Worm (Caenorhabditis elegans): Measurements from ENCODE around the gene skr-7.

The skr-7 gene

DNA sequence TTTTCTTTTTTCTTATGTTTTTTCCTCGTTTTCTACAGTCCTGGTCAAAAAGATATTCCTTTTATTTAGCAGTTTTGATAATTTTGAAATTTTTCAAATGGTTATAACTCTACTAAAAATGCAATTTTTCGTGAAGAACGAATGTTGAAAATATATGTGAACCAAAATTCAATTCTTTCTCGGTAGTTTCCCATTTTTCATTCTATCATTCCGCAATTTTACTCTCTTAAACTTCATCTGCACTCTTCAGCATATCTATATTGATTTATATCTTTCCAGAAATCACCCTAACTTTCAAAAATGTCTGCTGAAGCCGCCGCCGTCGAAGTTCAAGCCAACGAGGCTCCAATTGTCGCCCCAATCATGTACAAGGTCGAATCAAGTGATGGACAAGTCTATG is at the start of gene skr-7:
TSS of gene skr-7 (plus strand) at position 301 of the 400 bp plus-strand sequence.
- TF ChIP-seq dao-5 (tag; optimal IDR thresholded peaks at IDR 0.05) (no peak), him-1 (tag; optimal IDR thresholded peaks at IDR 0.05) (no peak), W03F9.2 (tag; optimal IDR thresholded peaks at IDR 0.05) (no peak)

DNA sequence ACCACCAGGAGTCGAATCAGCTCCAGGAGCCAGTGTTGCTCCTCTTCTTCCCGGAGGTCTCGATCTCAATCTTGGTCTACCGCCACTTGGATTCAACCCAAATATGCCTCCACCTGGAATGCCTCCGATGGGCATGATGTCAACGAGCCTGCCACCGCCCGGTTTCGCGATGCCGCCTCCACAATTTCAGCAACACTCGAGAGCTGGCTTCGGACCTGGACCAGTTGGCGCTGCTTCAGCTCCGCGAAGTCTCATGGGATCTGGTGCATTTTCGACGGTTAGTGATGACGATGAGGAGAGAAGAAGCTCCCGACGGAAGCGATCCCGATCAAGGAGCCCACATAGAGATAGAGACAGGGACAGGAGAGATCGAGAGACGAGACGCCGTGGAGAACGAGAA is 49.2 kb upstream of the skr-7 start:
- TF ChIP-seq W03F9.2 (tag; optimal IDR thresholded peaks at IDR 0.05) (no peak), dao-5 (tag; optimal IDR thresholded peaks at IDR 0.05) (no peak), him-1 (tag; optimal IDR thresholded peaks at IDR 0.05) (no peak)

DNA sequence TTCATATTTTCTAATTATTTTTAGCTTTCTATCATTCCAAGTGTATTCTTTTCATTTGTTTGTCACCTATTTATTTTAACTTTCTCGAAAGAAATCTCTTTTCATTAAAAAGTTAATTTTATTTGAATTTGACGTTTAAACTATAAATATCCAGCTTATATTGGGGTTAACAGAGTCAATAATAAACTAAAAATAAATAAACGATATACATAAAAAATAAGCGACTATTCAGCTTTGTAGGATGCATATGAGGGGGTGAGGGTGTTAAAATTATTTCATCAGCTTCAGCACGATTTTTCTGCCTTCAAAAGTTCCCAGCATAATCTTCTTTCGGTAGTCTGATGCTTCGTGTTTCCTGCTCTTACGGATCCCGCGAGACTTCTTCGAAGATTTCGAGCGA is 48.6 kb upstream of the skr-7 start:
- TF ChIP-seq W03F9.2 (tag; optimal IDR thresholded peaks at IDR 0.05) (no peak), him-1 (tag; optimal IDR thresholded peaks at IDR 0.05) (no peak), dao-5 (tag; optimal IDR thresholded peaks at IDR 0.05) (no peak)

DNA sequence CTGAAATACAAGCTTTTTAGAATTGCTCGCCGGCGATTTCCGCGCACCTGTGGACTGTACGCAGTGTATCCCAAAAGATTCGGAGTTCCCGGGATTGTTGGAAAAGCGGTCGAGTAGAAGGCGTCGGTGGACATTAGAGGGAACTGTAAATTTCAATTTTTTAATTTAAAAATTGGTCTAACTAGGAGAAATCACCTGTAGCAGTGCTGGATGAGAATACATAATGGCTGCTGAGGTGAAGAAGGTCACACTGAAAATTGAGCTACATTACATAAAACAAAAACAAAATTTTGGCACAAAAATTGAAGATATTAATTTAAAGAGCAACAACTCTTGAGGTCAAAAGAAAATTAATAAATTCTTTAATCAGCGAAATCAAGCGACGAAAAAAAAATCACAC is 47.6 kb upstream of the skr-7 start, which contains the start of gene neg-1:
TSS of gene neg-1 (minus strand) at position 250 of the 400 bp plus-strand sequence.
- no peak for TF ChIP-seq W03F9.2 (tag; optimal IDR thresholded peaks at IDR 0.05)
- TF ChIP-seq him-1 (tag; optimal IDR thresholded peaks at IDR 0.05): no peak
- TF ChIP-seq dao-5 (tag; optimal IDR thresholded peaks at IDR 0.05): no peak

DNA sequence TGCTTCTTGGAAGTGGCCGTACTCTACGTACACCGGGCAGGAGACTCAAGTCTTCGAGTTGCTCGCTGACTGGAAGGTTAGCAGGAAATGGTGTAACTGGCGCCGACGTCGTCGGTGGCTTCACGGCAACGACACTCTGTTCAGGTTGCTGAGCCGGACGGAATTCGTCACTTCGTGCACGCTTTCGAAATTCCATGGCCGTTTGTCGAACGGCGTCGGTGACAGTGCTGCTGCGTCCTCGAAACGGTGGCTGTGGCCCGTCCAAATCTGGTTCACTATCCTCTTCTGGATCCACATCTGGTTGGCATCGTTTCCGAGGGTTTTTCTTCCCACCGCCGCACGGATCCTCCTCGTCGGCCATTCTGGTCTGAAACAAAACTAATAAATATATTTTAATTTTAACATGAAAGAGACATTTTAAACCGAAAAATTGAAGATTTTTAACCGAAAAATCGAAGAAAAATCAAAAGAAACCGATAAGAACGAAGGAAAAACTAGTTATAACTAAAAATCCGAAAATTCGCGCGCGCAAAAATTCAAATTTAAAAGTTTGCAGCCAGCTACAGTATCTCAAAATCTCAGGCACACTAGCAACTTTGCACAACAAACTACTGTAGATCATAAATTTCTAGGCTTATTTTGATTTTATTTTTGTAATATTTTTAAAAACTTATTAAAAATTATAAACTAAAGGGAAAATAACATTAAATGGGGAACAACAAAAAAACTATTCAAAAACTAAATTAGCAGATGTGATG is 46.2 kb upstream of the skr-7 start, which contains the start of gene F32D1.7:
TSS of gene F32D1.7 (minus strand) at position 367 of the 758 bp plus-strand sequence.
- TF ChIP-seq W03F9.2 (tag; optimal IDR thresholded peaks at IDR 0.05) (peak; percentile 11), him-1 (tag; optimal IDR thresholded peaks at IDR 0.05) (no peak), dao-5 (tag; optimal IDR thresholded peaks at IDR 0.05) (no peak)

DNA sequence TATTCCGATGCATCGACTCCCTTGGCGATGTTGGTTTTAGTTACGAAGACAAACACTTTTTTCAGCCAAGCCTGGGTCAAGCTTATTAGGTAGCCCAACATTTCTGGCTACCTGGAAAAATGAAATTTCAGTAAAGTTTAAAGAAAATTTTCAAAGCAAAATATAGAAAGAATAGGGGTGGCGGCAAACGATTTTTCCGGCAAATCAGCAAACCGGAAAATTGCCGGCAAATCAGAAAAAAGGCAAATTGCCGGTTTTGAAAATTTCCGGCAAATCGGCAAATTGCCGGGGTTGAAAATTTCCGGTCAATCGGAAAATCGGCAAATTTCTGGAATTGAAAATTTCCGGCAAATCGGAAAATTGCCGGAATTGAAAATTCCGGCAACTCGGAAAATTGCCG is 44.6 kb upstream of the skr-7 start, which contains the start of gene F32D1.8:
TSS of gene F32D1.8 (minus strand) at position 101 of the 400 bp plus-strand sequence.
- TF ChIP-seq W03F9.2 (tag; optimal IDR thresholded peaks at IDR 0.05) (no peak), him-1 (tag; optimal IDR thresholded peaks at IDR 0.05) (no peak), dao-5 (tag; optimal IDR thresholded peaks at IDR 0.05) (no peak)

DNA sequence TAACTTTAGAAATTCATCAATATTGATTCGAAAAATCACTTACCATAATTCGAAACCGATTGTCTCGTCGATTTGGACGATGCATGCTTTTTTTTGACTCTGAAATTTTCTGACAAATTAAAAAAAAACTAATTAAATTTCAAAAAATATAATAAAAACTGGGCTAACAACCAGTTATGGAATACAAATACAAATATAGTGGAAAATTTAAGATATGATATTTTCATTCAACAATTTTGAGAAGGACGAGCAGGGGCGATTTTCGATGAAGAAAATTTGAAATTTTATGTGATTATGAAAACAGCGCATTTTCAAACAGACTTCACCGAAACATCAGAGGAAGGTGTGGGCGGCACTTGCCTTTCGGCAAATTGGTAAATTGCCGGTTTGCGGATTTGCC is 39.9 kb upstream of the skr-7 start, which contains the start of gene F13A2.1:
TSS of gene F13A2.1 (minus strand) at position 101 of the 400 bp plus-strand sequence.
- TF ChIP-seq W03F9.2 (tag; optimal IDR thresholded peaks at IDR 0.05): no peak

DNA sequence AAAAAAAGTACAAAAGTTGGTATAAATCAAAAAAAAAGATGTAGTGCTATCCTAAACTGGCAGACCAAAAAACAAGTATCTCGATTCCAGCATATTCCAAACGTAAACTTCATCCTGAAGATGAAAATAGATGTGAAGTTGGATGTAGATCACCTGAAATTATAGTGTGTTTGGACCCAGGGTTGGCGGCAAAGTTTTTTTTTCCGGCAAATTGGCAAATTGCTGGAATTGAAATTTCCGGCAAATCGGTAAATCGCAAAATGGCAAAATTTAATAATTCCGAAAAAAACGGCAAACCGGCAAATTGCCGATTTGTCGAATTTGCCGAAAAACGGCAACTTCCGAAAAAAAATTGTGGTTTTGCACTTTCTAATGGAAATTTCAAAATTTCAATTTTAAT is 37.7 kb upstream of the skr-7 start, which contains the start of gene F13A2.2:
TSS of gene F13A2.2 (minus strand) at position 101 of the 400 bp plus-strand sequence.
- TF ChIP-seq dao-5 (tag; optimal IDR thresholded peaks at IDR 0.05) (no peak), W03F9.2 (tag; optimal IDR thresholded peaks at IDR 0.05) (no peak), him-1 (tag; optimal IDR thresholded peaks at IDR 0.05) (no peak)

DNA sequence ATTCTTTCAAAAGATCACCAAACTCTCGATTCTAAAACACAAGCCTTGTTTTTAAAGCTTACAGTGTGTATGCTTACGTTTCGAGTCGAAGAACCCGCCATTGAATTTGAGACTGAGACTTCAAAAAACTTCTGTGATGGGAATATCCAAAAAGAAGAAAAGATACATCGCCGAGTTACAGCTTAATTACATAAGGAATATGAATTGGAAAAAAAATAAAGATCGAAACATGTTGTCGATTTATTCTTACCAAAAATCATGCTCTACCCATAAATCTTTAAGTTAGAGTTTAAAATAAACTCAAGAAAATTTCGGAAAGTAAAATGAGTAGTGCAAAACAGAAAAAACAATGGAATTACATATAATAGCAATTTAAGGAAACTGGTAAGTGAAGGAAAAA is 36.1 kb upstream of the skr-7 start, which contains the start of gene F13A2.10:
TSS of gene F13A2.10 (minus strand) at position 101 of the 400 bp plus-strand sequence.
- TF ChIP-seq W03F9.2 (tag; optimal IDR thresholded peaks at IDR 0.05) (no peak), him-1 (tag; optimal IDR thresholded peaks at IDR 0.05) (no peak), dao-5 (tag; optimal IDR thresholded peaks at IDR 0.05) (no peak)

DNA sequence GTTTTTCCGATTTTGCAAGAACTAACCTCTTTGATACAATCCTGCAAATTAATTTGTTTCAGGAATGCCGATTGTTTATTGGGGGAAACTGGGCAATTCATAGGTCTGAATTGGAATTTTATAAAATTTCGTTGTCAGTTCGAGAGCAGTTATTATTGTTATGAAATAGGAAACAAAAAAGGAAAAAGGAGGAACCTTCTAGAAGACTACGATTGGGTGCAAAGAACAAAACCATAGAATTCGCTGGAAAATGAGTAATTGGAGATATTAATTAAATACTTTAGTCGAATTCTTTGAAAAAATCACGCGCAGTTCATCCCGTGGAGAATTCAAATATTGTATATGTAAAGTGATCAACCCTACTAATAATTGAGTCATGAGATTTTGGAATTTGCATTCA is 34.8 kb upstream of the skr-7 start, which contains the start of gene F13A2.9:
TSS of gene F13A2.9 (minus strand) at position 101 of the 400 bp plus-strand sequence.
- TF ChIP-seq him-1 (tag; optimal IDR thresholded peaks at IDR 0.05) (no peak), W03F9.2 (tag; optimal IDR thresholded peaks at IDR 0.05) (no peak), dao-5 (tag; optimal IDR thresholded peaks at IDR 0.05) (no peak)

DNA sequence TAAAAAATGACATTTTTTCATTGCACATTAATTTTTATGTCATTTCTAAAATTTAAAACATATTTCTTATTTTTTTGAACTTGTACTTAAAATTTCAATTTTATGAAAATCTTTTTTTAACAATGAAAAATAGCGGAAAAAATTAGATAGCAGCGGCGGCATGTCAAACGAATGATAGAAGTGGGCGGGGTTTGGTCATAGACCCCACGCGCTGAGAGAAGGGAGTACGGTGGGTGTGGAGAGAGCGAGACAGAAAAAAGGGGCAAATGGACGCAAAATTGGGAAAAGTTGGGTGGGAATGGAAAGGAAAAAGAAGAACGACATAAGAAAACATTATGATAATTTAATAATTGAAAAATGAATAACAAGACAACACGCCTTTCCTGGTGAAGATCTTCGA is 34.3 kb upstream of the skr-7 start:
- TF ChIP-seq W03F9.2 (tag; optimal IDR thresholded peaks at IDR 0.05): no peak
- no peak for TF ChIP-seq him-1 (tag; optimal IDR thresholded peaks at IDR 0.05)
- TF ChIP-seq dao-5 (tag; optimal IDR thresholded peaks at IDR 0.05): no peak

DNA sequence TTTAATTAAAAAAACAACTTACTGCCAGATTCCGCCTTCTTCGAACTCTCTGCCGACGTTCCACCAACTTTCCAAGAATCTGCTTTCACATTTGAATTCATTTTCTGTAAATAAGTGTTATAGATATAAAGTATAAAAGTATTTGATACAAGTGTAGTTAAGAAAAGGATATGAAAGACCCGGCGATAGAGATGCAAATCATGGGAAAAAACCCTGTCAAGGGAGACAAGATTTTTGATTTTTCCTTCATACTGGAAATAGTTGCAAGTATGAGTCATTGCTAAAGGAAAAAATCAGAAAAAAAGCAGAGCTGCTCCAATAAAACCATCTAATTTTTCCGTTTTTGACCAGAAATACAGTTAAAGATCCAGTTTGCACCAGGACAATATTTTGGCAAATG is 26.0 kb upstream of the skr-7 start, which contains the start of gene F13A2.3:
TSS of gene F13A2.3 (minus strand) at position 101 of the 400 bp plus-strand sequence.
- TF ChIP-seq dao-5 (tag; optimal IDR thresholded peaks at IDR 0.05) (no peak), him-1 (tag; optimal IDR thresholded peaks at IDR 0.05) (no peak), W03F9.2 (tag; optimal IDR thresholded peaks at IDR 0.05) (no peak)

DNA sequence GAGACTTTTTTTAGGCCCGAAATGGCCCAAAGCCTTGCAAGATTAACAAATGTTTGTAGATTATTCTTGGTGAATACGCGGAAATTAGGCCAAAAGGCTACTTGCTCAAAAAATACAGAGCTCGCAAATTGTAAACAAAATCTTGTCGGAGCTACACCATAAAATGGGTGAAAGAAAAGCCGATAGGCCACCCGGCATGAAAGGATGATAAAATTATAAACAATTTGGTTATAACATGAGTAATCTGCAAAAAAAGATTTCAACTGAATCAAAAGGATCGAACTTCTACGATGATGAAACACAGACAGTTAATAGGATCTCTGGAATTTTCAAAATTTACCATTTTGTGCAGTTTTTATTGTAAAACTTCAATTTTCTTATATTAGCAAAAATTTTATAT is 24.1 kb upstream of the skr-7 start:
- TF ChIP-seq W03F9.2 (tag; optimal IDR thresholded peaks at IDR 0.05) (no peak), him-1 (tag; optimal IDR thresholded peaks at IDR 0.05) (no peak), dao-5 (tag; optimal IDR thresholded peaks at IDR 0.05) (no peak)

DNA sequence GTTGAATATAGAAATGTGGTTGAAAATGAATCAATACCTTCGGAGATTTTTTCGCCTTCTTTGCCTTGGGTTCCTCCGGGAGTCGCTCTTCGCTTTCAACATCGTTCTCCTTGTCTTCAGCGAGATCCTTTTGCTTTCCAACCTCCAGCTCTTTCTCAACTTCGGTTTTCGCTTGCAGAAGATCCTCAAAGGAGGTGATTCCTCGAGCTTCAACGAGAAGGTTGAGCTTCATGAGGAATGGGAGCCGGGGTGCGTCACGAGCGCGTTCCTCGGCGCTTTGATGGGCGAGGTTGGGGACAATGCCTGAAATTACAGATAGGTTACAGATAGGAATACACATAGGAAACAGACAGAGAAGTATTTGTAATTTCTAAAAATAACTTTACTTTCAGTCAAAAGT is 23.3 kb upstream of the skr-7 start:
- TF ChIP-seq him-1 (tag; optimal IDR thresholded peaks at IDR 0.05) (no peak), W03F9.2 (tag; optimal IDR thresholded peaks at IDR 0.05) (no peak), dao-5 (tag; optimal IDR thresholded peaks at IDR 0.05) (no peak)

Measured in whole organism, L4/young adult.